Worm (Caenorhabditis elegans): ENCODE data around the gene eat-6.

eat-6 gene

ce11 chrV:13131487-13131886 lies 1.7 kb upstream of the eat-6 start:
- TF ChIP-seq sma-3 (GFP tag; optimal IDR thresholded peaks at IDR 0.05): no peak
- TF ChIP-seq lsy-2 (tag; optimal IDR thresholded peaks at IDR 0.05): peak in 1 of 2 experiments; percentile 72

- peak; percentile 81 for TF ChIP-seq zag-1 (tag; optimal IDR thresholded peaks at IDR 0.05)
- TF ChIP-seq ztf-1 (GFP tag; conservative IDR thresholded peaks at IDR 0.05): no peak
- TF ChIP-seq dmd-4 (tag; optimal IDR thresholded peaks at IDR 0.05): no peak
- TF ChIP-seq sem-4 (tag; optimal IDR thresholded peaks at IDR 0.05): peak; percentile 44
- no peak for TF ChIP-seq ama-1 (optimal IDR thresholded peaks at IDR 0.05)
- TF ChIP-seq elt-3 (tag; optimal IDR thresholded peaks at IDR 0.05): no peak
- no peak for TF ChIP-seq ztf-4 (tag; optimal IDR thresholded peaks at IDR 0.05)
- no peak for TF ChIP-seq peb-1 (tag; optimal IDR thresholded peaks at IDR 0.05)
- TF ChIP-seq fos-1 (tag; optimal IDR thresholded peaks at IDR 0.05): peak; percentile 64
- TF ChIP-seq sma-9 (GFP tag; optimal IDR thresholded peaks at IDR 0.05): peak; percentile 57
- TF ChIP-seq sma-9 (tag; optimal IDR thresholded peaks at IDR 0.05): no peak
- TF ChIP-seq unc-55 (GFP tag; optimal IDR thresholded peaks at IDR 0.05): peak; percentile 78
- TF ChIP-seq lin-13 (GFP tag; optimal IDR thresholded peaks at IDR 0.05): peak; percentile 12
- TF ChIP-seq unc-62 (GFP tag; optimal IDR thresholded peaks at IDR 0.05): no peak
- peak; percentile 16 for TF ChIP-seq nhr-21 (tag; optimal IDR thresholded peaks at IDR 0.05)
- no peak for TF ChIP-seq blmp-1 (tag; optimal IDR thresholded peaks at IDR 0.05; ENCODE audit: insufficient read depth)
- TF ChIP-seq lin-11 (tag; optimal IDR thresholded peaks at IDR 0.05): peak; percentile 73
- no peak for TF ChIP-seq nhr-11 (tag; optimal IDR thresholded peaks at IDR 0.05)
- no peak for TF ChIP-seq snpc-4 (tag; optimal IDR thresholded peaks at IDR 0.05)
- TF ChIP-seq aly-2 (tag; optimal IDR thresholded peaks at IDR 0.05): no peak
- peak in 1 of 2 experiments; percentile 44 for TF ChIP-seq lsy-2 (tag; optimal IDR thresholded peaks at IDR 0.05)
- no peak for TF ChIP-seq nhr-23 (tag; optimal IDR thresholded peaks at IDR 0.05)
- TF ChIP-seq mab-5 (tag; optimal IDR thresholded peaks at IDR 0.05): peak; percentile 17
- peak; percentile 37 for TF ChIP-seq unc-39 (tag; optimal IDR thresholded peaks at IDR 0.05)
- TF ChIP-seq nhr-25 (tag; optimal IDR thresholded peaks at IDR 0.05): no peak
- no peak for TF ChIP-seq ceh-82 (tag; optimal IDR thresholded peaks at IDR 0.05)
- no peak for TF ChIP-seq sma-3 (GFP tag; optimal IDR thresholded peaks at IDR 0.05)
- no peak for TF ChIP-seq gmeb-1 (tag; optimal IDR thresholded peaks at IDR 0.05)
- TF ChIP-seq mdl-1 (tag; optimal IDR thresholded peaks at IDR 0.05): no peak
- no peak for TF ChIP-seq ztf-11 (tag; optimal IDR thresholded peaks at IDR 0.05)
- TF ChIP-seq alr-1 (tag; optimal IDR thresholded peaks at IDR 0.05): no peak
- no peak for TF ChIP-seq egl-27 (tag; optimal IDR thresholded peaks at IDR 0.05)
- TF ChIP-seq F13H6.1 (tag; optimal IDR thresholded peaks at IDR 0.05): peak; percentile 79
- no peak for TF ChIP-seq skn-1 (tag; optimal IDR thresholded peaks at IDR 0.05)
- no peak for TF ChIP-seq Y55F3AM.14 (GFP tag; optimal IDR thresholded peaks at IDR 0.05)
- TF ChIP-seq nhr-129 (tag; optimal IDR thresholded peaks at IDR 0.05): peak; percentile 88
- no peak for TF ChIP-seq nhr-12 (tag; optimal IDR thresholded peaks at IDR 0.05)
- TF ChIP-seq crh-2 (tag; optimal IDR thresholded peaks at IDR 0.05): peak; percentile 74
- TF ChIP-seq nhr-77 (tag; optimal IDR thresholded peaks at IDR 0.05): no peak
- no peak for TF ChIP-seq lin-39 (tag; optimal IDR thresholded peaks at IDR 0.05)
- no peak for TF ChIP-seq nhr-10 (tag; optimal IDR thresholded peaks at IDR 0.05)
- TF ChIP-seq nhr-6 (tag; optimal IDR thresholded peaks at IDR 0.05): no peak
- peak; percentile 74 for TF ChIP-seq C34F6.9 (tag; optimal IDR thresholded peaks at IDR 0.05)
Measured at ce11 chrV:13130439-13130840, 645 bp upstream of the eat-6 start.

ce11 chrV:13121266-13121665 lies 8.5 kb downstream of the eat-6 start:
- TF ChIP-seq lin-11 (tag; optimal IDR thresholded peaks at IDR 0.05) (no peak), mbf-1 (tag; optimal IDR thresholded peaks at IDR 0.05) (no peak), sem-4 (tag; optimal IDR thresholded peaks at IDR 0.05) (no peak), nhr-23 (tag; optimal IDR thresholded peaks at IDR 0.05) (no peak), lin-39 (tag; optimal IDR thresholded peaks at IDR 0.05) (no peak), Y55F3AM.14 (GFP tag; optimal IDR thresholded peaks at IDR 0.05) (no peak), gmeb-1 (tag; optimal IDR thresholded peaks at IDR 0.05) (no peak), unc-39 (tag; optimal IDR thresholded peaks at IDR 0.05) (no peak), sma-9 (GFP tag; optimal IDR thresholded peaks at IDR 0.05) (no peak), sma-9 (tag; optimal IDR thresholded peaks at IDR 0.05) (no peak), peb-1 (tag; optimal IDR thresholded peaks at IDR 0.05) (no peak), nhr-237 (tag; optimal IDR thresholded peaks at IDR 0.05) (no peak), blmp-1 (tag; optimal IDR thresholded peaks at IDR 0.05; ENCODE audit: insufficient read depth) (no peak), mab-5 (tag; optimal IDR thresholded peaks at IDR 0.05) (no peak), ztf-11 (tag; optimal IDR thresholded peaks at IDR 0.05) (no peak), snpc-4 (tag; optimal IDR thresholded peaks at IDR 0.05) (no peak)

Measured in whole organism, L2 larva.